Worm (Caenorhabditis elegans) whole organism, dauer: ENCODE results near the gene bcl-7.

Source experiments
- unc-62 ChIP-seq: sonication (generic microtip); optimal IDR thresholded peaks from 2 replicates; lab custom pipeline; 2017; ENCODE audit warnings: missing biosample characterization, missing genetic modification reagents, missing genetic modification characterization

bcl-7 gene

DNA sequence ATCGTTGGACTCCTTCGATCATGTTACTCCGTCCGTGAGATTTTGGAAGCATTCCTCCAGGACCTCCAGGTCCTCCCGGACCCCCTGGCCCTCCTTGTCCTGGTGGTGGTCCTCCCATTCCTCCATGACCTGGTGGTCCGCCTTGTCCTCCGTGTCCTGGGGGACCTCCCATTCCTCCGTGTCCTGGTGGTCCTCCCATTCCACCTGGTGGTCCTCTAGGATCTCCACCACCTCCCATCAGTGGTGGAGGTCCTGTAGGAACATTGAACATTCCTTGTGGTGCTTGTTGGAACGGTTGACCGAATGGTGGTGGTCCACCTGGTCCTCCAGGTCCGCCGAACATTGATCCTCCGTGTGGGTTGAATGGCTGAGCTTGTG lies 28.0 kb downstream of the bcl-7 start:
- TF ChIP-seq unc-62 (GFP tag; lab: Kevin White, UChicago) = no peak

DNA sequence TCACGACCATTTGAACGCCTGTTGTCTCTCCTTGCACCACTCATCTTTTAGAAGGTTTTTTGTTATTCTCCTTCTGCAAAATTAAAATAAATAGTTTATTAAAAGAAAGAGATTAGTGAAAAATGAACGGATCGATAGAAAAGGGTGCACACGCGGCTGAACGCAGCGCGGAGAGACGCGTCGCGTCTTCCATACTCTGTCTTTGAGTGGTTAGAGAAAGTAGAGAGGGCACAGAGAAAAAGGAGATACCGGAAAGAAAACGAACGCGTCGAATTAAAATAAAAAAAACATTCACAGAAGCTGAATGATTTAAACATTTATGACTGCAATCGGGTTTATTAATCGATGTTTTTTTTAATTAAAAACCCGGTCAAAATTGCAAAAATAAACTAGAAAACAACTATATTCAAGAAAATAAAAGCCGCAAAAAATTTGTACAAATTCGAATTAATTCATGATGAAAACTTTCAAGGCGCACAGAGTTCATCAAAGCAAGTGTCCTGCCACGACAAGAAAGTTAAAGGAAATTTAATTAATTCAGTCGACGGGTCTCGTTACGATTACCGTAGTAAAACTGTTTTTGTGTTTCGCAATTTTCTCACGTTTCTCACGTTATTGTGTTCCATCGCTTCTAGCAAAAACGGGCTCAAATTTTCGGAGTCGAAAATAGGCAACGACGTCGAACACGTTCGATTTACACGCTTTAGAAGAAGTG lies 32.4 kb downstream of the bcl-7 start, which contains the start of the genes nono-1 and nop-1:
nono-1 (minus strand) TSS at position 75 of the 715 bp plus-strand sequence.
nop-1 (plus strand) TSS at position 551 of the 715 bp plus-strand sequence.
- no peak for TF ChIP-seq unc-62 (GFP tag; lab: Kevin White, UChicago)

DNA sequence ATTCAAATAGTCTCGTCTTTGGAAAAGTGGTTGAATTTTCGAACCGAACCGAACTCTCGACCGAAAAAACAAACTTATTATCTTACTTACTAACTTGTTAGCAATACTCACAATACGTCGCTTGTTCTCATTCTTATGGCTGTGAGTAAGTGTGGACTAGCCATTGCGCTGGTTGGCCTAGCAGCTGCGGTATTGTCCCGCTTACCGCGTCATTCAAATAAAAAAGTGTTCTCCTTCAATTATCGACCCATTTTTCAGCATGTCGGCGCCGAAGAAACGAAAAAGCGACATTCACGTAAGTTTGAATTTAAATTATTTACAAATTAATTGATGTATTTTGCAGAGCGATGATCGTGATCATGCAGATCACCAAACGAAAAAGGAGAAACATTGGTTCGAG lies 33.2 kb downstream of the bcl-7 start:
- TF ChIP-seq unc-62 (GFP tag; lab: Kevin White, UChicago) = no peak

DNA sequence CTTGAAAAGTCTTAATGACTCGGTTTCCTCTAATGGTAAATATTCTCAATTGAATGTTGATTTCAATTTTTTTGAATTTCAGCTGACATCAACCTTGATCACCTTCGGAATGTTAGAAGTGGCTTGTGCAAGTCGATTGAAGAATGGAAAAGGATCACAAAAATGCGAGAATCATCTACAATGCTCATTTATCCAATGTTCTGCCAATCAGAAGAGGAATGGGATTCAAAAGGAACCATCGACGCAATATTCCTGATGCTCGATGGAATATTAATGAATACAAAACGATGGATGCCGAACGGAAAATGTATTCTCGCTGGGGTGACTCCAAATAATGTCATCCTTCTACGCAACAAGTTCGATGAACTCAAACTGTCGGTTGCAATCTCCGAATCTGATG lies 35.7 kb downstream of the bcl-7 start:
- no peak for TF ChIP-seq unc-62 (GFP tag; lab: Kevin White, UChicago)

DNA sequence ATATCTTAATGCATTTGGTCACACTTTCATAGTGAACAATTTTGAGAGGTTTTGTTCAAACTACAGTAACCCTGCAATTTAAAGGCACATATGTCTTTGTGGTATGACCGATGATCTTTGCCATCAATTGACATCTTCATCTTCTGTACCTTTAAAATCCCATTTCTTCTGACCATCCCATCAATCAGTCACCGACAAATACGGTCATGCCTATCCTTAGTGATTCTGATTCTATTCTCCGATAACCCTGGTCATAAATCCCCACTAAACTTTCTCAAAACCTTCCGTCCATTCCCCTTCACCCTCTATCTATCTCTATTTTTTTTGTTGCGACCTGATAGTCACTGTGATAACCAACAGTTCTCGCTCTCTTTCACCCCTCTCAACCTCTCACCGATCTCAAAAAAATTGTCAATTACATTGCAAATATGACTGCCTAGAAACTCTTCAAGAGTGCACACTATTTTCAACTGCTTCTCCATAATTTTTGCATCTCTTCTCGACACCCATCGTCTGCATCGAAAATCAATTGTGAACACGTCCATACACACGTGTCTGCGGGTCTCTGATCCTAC lies 38.3 kb downstream of the bcl-7 start:
- no peak for TF ChIP-seq unc-62 (GFP tag; lab: Kevin White, UChicago)

DNA sequence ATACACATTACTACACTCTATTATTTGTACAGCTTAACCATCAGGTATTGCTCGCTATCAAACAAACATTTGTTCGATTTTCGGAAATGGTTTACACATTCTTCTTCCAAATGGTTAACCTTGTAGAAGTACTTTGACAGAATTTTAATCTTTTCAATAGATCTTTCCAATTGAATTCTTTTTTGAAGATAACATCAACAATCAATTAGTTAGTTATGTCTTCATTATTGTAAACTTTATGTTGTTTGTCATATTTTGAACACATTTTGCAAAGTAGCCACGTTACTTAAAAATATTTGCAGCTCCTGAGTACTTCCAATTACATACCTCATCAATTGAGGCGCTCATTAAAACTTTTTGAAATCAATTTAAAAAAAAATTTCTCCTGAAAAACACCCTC lies 39.5 kb downstream of the bcl-7 start:
- TF ChIP-seq unc-62 (GFP tag; lab: Kevin White, UChicago) = no peak

DNA sequence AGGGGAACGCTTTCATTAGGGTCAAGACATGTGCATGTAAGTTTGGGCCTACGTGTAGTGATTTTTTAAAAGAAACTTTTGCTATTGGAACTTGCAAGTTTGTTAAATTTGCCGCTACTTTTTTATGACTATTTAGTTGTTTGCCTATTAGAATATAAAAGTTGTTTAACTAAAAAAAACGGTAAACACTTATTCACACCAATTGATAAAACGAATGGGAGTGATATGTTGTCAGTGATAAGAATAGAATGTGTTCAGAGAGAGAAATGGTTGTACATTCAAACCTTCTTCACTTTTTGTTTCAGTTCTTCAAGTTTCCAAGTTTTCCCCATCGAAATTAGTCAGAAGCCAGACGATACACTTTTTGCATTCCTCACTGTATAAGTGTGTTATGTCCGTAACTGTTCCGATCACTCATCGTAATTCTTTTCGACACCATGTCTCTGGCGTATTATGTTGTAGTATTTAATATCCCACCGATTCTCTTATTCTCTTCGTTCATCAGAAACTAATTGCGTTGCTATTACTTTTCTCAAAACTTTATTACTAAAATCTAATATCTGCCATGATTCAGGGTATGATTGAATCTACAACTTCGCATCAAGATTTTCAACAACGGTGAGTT lies 40.1 kb downstream of the bcl-7 start, which contains the start of gene dct-6:
dct-6 (plus strand) TSS at position 575 of the 625 bp plus-strand sequence.
- TF ChIP-seq unc-62 (GFP tag; lab: Kevin White, UChicago) = no peak

DNA sequence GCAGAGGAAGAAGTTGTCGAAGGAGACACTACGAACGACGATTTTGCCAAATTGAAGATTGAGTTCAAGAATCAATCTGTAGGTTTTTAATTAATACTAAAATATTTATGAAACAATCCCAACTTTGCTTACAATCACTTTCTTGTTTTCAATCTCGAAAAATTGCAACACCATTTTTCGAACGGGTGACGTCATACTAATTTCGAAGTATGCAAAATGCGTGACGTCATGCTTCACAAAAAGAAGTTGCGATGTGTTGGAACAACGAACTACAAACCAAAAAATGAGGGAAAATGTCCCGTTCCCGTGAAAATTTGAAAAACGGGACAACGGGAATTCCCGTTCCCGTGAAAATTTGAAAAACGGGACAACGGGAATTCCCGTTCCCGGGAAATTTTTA lies 41.8 kb downstream of the bcl-7 start:
- no peak for TF ChIP-seq unc-62 (GFP tag; lab: Kevin White, UChicago)

DNA sequence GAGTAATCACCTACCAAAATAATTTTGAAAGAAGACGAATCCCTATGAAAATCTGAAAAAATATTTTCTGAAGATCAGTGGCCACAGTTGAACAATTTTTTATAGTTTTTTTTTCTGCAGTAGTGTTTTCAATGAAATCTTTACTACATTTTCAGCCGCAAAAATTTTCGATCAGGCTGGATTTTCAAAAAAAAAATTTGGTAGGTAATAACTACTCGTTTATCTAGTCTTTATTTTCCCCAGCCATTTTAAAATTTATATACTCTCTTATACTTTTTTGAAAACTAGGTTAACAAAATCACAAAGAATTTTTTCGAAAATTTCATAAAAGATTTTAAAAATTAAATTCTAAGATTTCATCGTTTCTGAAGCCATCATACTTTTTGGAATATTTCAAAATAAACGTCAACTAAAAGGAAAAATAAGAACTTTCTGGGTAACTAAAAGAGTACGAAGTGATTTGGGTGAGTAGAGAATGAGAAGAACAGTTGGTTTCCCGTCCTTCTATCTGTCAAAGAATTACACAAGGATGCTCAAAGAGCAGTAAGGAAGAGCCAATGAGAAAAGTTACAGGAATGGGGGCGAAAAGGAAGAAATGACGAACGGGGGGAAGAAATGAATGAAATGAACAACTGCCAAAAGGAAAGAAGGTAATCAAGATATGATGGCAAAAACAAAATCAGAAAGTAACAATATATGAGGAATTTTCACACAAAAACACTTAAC lies 49.3 kb downstream of the bcl-7 start, which contains the start of gene mlp-1:
mlp-1 (minus strand) TSS at position 51 of the 726 bp plus-strand sequence.
- no peak for TF ChIP-seq unc-62 (GFP tag; lab: Kevin White, UChicago)

DNA sequence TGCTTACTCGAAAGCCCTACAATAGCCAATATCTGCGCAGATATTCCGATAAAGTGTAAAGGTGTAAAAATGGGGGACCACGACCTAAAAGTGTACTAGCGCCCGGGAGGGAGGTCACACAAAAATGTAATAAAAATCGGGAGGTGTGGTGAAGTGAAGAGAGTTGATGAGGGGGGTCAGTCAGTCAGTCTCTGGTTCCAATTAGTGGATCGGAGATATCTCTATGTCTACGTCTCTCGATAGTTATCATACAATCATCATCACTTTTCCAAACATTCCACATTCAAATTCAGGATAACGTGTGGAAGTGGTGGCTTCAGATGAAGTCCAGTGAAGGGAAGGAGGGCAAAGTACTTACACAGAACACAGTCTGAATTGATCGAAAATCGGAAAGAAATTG lies 50.1 kb downstream of the bcl-7 start:
- TF ChIP-seq unc-62 (GFP tag; lab: Kevin White, UChicago) = no peak
